Fruit fly (Drosophila melanogaster): Measurements from ENCODE around the gene Nadsyn.

- TF ChIP-seq CG8478 (optimal IDR thresholded peaks at IDR 0.05), result no peak
- TF ChIP-seq CTCF (optimal IDR thresholded peaks at IDR 0.05), result no peak
These were observed 48.7 kb downstream of the Nadsyn start, which contains the start of gene CG15760 for dm6 chrX:13669366-13669765.

All from S2 (cell line).